Fruit fly (Drosophila melanogaster): ENCODE data around the gene CG13895.

dm6 chr3L:735315-735714 lies 27.3 kb upstream of the CG13895 start:
- no peak for TF ChIP-seq Hr39 (GFP tag; optimal IDR thresholded peaks at IDR 0.05)
- no peak for TF ChIP-seq CG15336 (GFP tag; IDR thresholded peaks at IDR 0.05)
- TF ChIP-seq CG11762 (GFP tag; optimal IDR thresholded peaks at IDR 0.05; ENCODE audit: insufficient read depth), result no peak
- no peak for TF ChIP-seq achi (GFP tag; optimal IDR thresholded peaks at IDR 0.05)
